Worm (Caenorhabditis elegans) whole organism, young adult: Measurements from ENCODE around the gene hil-7.

Source experiments
- ZK185.1 ChIP-seq: sonication (generic microtip); optimal IDR thresholded peaks from 2 replicates; lab custom pipeline; 2016; ENCODE audit warnings: mild to moderate bottlenecking, missing genetic modification characterization, missing compliant biosample characterization; ENCODE audit not compliant: poor library complexity, severe bottlenecking
- dpl-1 ChIP-seq: fragments of 150-350 bp; optimal IDR thresholded peaks from 2 replicates; lab custom pipeline; 2014; ENCODE audit warnings: missing biosample characterization, missing genetic modification reagents, missing genetic modification characterization
- lin-35 ChIP-seq, 3 experiments: fragments of 150-350 bp in 2 of 3; sonication (generic microtip) in 1 of 3; optimal IDR thresholded peaks; 2 replicates each; lab custom pipeline; 2014 to 2018; ENCODE audit warnings: missing biosample characterization in 3 of 3, missing genetic modification characterization in 3 of 3, missing genetic modification reagents in 3 of 3
- mcd-1 ChIP-seq: fragments of 200-800 bp; sonication (Bioruptor generic); IDR thresholded peaks from 2 replicates; pipeline ENCODE4 v1.3.6; 2022; ENCODE audit warnings: missing genetic modification reagents, missing genetic modification characterization, missing compliant biosample characterization
- sea-2 ChIP-seq: fragments of 200-800 bp; sonication (Bioruptor generic); IDR thresholded peaks from 2 replicates; pipeline ENCODE4 v1.3.6; 2022; ENCODE audit warnings: missing genetic modification characterization, missing compliant biosample characterization
- snpc-1.1 ChIP-seq: sonication (generic microtip); optimal IDR thresholded peaks from 2 replicates; lab custom pipeline; 2017; ENCODE audit warnings: missing genetic modification characterization, mild to moderate bottlenecking, missing compliant biosample characterization, antibody characterized with exemption, moderate library complexity, missing genotype, missing genetic modification reagents; ENCODE audit not compliant: insufficient read depth
- snpc-4 ChIP-seq, 5 experiments: fragments of 150-350 bp in 1 of 5; sonication (generic microtip) in 4 of 5; optimal IDR thresholded peaks; 2 replicates each; lab custom pipeline; 2014 to 2018; ENCODE audit warnings: missing genetic modification characterization in 5 of 5, missing biosample characterization in 3 of 5, antibody characterized with exemption in 2 of 5, mild to moderate bottlenecking in 2 of 5, missing compliant biosample characterization in 2 of 5, missing genotype in 2 of 5, moderate library complexity in 2 of 5, missing genetic modification reagents in 1 of 5
- unc-130 ChIP-seq: sonication (generic microtip); optimal IDR thresholded peaks from 2 replicates; lab custom pipeline; 2016; ENCODE audit warnings: missing genetic modification reagents, missing genetic modification characterization, missing compliant biosample characterization
- unc-62 ChIP-seq: fragments of 150-350 bp; optimal IDR thresholded peaks from 2 replicates; lab custom pipeline; 2014; ENCODE audit warnings: missing biosample characterization, missing genetic modification reagents, missing genetic modification characterization
- zfh-2 ChIP-seq: fragments of 200-800 bp; sonication (Bioruptor generic); conservative IDR thresholded peaks from 2 replicates; pipeline ENCODE4 v1.3.6; 2022; ENCODE audit warnings: missing genetic modification reagents, missing genetic modification characterization, missing compliant biosample characterization
- ztf-22 ChIP-seq: fragments of 200-800 bp; sonication (Bioruptor generic); optimal IDR thresholded peaks from 2 replicates; lab custom pipeline; 2018; ENCODE audit warnings: mild to moderate bottlenecking, missing genetic modification characterization, moderate library complexity, missing compliant biosample characterization

DNA sequence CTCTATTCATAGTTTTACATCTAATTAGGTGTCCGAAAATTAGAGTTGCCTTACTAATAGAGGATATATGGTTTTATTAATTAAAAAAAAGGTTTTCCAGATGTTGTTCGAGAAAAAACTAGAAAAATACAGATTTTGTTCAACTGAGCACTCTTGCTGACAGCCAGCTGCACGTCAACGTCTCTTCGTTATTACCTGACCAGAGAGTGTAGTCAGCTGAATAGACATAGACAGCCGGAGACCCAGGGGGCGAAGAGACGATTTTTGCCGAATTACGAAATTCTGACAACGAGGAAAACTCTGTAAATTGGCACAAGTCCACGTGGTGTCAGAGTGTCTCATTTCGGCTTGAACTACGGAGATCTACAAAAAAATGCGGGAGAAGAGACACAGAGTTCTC, 27.5 kb upstream of the hil-7 start:
- TF ChIP-seq snpc-4 (GFP tag; optimal IDR thresholded peaks at IDR 0.05; lab: Kevin White, UChicago) (no peak), snpc-4 (tag; optimal IDR thresholded peaks at IDR 0.05; lab: Kevin White, UChicago) (no peak), zfh-2 (GFP tag; lab: Robert Waterston, UW) (no peak), dpl-1 (no peak), snpc-1.1 (tag; lab: Kevin White, UChicago) (no peak), sea-2 (GFP tag; lab: Robert Waterston, UW) (no peak), unc-130 (no peak), ztf-22 (GFP tag; lab: Kevin White, UChicago) (no peak), ZK185.1 (tag; lab: Kevin White, UChicago) (no peak), mcd-1 (no peak), lin-35 (GFP tag; optimal IDR thresholded peaks at IDR 0.05; lab: Kevin White, UChicago) (no peak), unc-62 (GFP tag; lab: Kevin White, UChicago) (no peak)
